Fruit fly (Drosophila melanogaster) whole organism, embryonic: ENCODE results near the gene sima.

Experiments
- B-H1 ChIP-seq: fragments of 200-800 bp; sonication (Bioruptor generic); IDR thresholded peaks from 3 replicates; pipeline ENCODE4 v1.3.6; 2022; ENCODE audit warnings: missing biosample characterization, missing genetic modification characterization
- Bteb2 ChIP-seq: fragments of 200-800 bp; sonication (Bioruptor generic); optimal IDR thresholded peaks from 2 replicates; lab custom pipeline; 2016; ENCODE audit warnings: missing biosample characterization, missing genetic modification characterization
- CG1024 ChIP-seq: fragments of 200-800 bp; sonication (Bioruptor generic); IDR thresholded peaks from 2 replicates; pipeline ENCODE4 v1.3.6; 2022; ENCODE audit warnings: missing biosample characterization, missing genetic modification characterization
- CG10366 ChIP-seq: fragments of 200-800 bp; sonication (Bioruptor generic); IDR thresholded peaks from 2 replicates; pipeline ENCODE4 v1.3.6; 2022; ENCODE audit warnings: missing biosample characterization, missing genetic modification characterization
- CG10543 ChIP-seq: fragments of 200-800 bp; sonication (Bioruptor generic); optimal IDR thresholded peaks from 3 replicates; lab custom pipeline; 2017; ENCODE audit warnings: missing biosample characterization, mild to moderate bottlenecking, missing genetic modification characterization, moderate library complexity
- CG10979 ChIP-seq: fragments of 200-800 bp; sonication (Bioruptor generic); optimal IDR thresholded peaks from 2 replicates; lab custom pipeline; 2018; ENCODE audit warnings: missing biosample characterization, mild to moderate bottlenecking, missing genetic modification characterization, moderate library complexity
- CG12942 ChIP-seq: fragments of 200-800 bp; sonication (Bioruptor generic); optimal IDR thresholded peaks from 3 replicates; lab custom pipeline; 2016; ENCODE audit warnings: missing biosample characterization, missing genetic modification characterization
- CG17385 ChIP-seq: fragments of 200-800 bp; sonication (Bioruptor generic); optimal IDR thresholded peaks from 3 replicates; lab custom pipeline; 2018; ENCODE audit warnings: missing biosample characterization, mild to moderate bottlenecking, missing genetic modification characterization
- CG17829 ChIP-seq: fragments of 200-800 bp; optimal IDR thresholded peaks from 2 replicates; lab custom pipeline; 2019; ENCODE audit warnings: missing biosample characterization, mild to moderate bottlenecking, missing genetic modification characterization, moderate library complexity
- CG18619 ChIP-seq: fragments of 200-800 bp; sonication (Bioruptor generic); optimal IDR thresholded peaks from 3 replicates; lab custom pipeline; 2017; ENCODE audit warnings: missing biosample characterization, mild to moderate bottlenecking, missing genetic modification characterization
- CG18764 ChIP-seq: fragments of 200-800 bp; sonication (Bioruptor generic); optimal IDR thresholded peaks from 3 replicates; lab custom pipeline; 2016; ENCODE audit warnings: missing biosample characterization, missing genetic modification characterization
- CG2129 ChIP-seq: fragments of 200-800 bp; sonication (Bioruptor generic); IDR thresholded peaks from 2 replicates; pipeline ENCODE4 v1.3.6; 2022; ENCODE audit warnings: missing biosample characterization, missing genetic modification characterization; ENCODE audit not compliant: partially characterized antibody
- CG30403 ChIP-seq: fragments of 200-800 bp; sonication (Bioruptor generic); optimal IDR thresholded peaks from 3 replicates; lab custom pipeline; 2016; ENCODE audit warnings: missing biosample characterization, missing genetic modification characterization
- CG32532 ChIP-seq: fragments of 200-800 bp; sonication (Bioruptor generic); IDR thresholded peaks from 2 replicates; pipeline ENCODE4 v1.3.6; 2022; ENCODE audit warnings: missing biosample characterization, missing genetic modification characterization
- CG4360 ChIP-seq: fragments of 200-800 bp; sonication (Bioruptor generic); IDR thresholded peaks from 2 replicates; pipeline ENCODE4 v1.3.6; 2022; ENCODE audit warnings: missing biosample characterization, missing genetic modification characterization
- CG4820 ChIP-seq: fragments of 200-800 bp; sonication (Bioruptor generic); optimal IDR thresholded peaks from 3 replicates; lab custom pipeline; 2016; ENCODE audit warnings: missing biosample characterization, missing genetic modification characterization
- CG6254 ChIP-seq: fragments of 200-800 bp; sonication (Bioruptor generic); optimal IDR thresholded peaks from 3 replicates; lab custom pipeline; 2017; ENCODE audit warnings: mild to moderate bottlenecking, missing biosample characterization, missing genetic modification reagents, missing genetic modification characterization
- CG6683 ChIP-seq: fragments of 200-800 bp; sonication (Bioruptor generic); optimal IDR thresholded peaks from 2 replicates; lab custom pipeline; 2017; ENCODE audit warnings: missing biosample characterization, mild to moderate bottlenecking, missing genetic modification characterization, missing genetic modification reagents
- CG7987 ChIP-seq: fragments of 200-800 bp; sonication (Bioruptor generic); optimal IDR thresholded peaks from 2 replicates; lab custom pipeline; 2018; ENCODE audit warnings: missing biosample characterization, mild to moderate bottlenecking, missing genetic modification characterization, moderate library complexity
- CG9609 ChIP-seq: fragments of 200-800 bp; sonication (Bioruptor generic); optimal IDR thresholded peaks from 3 replicates; lab custom pipeline; 2016; ENCODE audit warnings: missing biosample characterization, missing genetic modification characterization
- CG9727 ChIP-seq: fragments of 200-800 bp; sonication (Bioruptor generic); optimal IDR thresholded peaks from 3 replicates; lab custom pipeline; 2017; ENCODE audit warnings: missing biosample characterization, mild to moderate bottlenecking, missing genetic modification characterization
- Camta ChIP-seq: fragments of 200-800 bp; sonication (Bioruptor generic); optimal IDR thresholded peaks from 2 replicates; lab custom pipeline; 2016; ENCODE audit warnings: missing biosample characterization, missing genetic modification characterization
- H15 ChIP-seq: fragments of 200-800 bp; sonication (Bioruptor generic); IDR thresholded peaks from 3 replicates; pipeline ENCODE4 v1.3.6; 2022; ENCODE audit warnings: missing biosample characterization, missing genetic modification characterization
- HmgZ ChIP-seq: fragments of 200-800 bp; sonication (Bioruptor generic); optimal IDR thresholded peaks from 2 replicates; lab custom pipeline; 2018; ENCODE audit warnings: missing biosample characterization, mild to moderate bottlenecking, missing genetic modification characterization
- Hr39 ChIP-seq: fragments of >200 bp; optimal IDR thresholded peaks from 2 replicates; lab custom pipeline; 2017
- Kr ChIP-seq: fragments of 200-800 bp; sonication (Bioruptor generic); optimal IDR thresholded peaks from 2 replicates; lab custom pipeline; 2017; ENCODE audit warnings: missing biosample characterization, mild to moderate bottlenecking, missing genetic modification characterization
- Lim3 ChIP-seq: fragments of 200-800 bp; sonication (Bioruptor generic); IDR thresholded peaks from 2 replicates; pipeline ENCODE4 v1.3.6; 2022; ENCODE audit warnings: missing biosample characterization, missing genetic modification characterization
- NC2β ChIP-seq: fragments of 200-800 bp; sonication (Bioruptor generic); optimal IDR thresholded peaks from 2 replicates; lab custom pipeline; 2016; ENCODE audit warnings: missing biosample characterization, missing genetic modification characterization
- Rfx ChIP-seq: fragments of 200-800 bp; sonication (Bioruptor generic); IDR thresholded peaks from 2 replicates; pipeline ENCODE4 v1.3.6; 2022; ENCODE audit warnings: missing biosample characterization, missing genetic modification characterization
- Sox100B ChIP-seq: fragments of 200-800 bp; sonication (Bioruptor generic); optimal IDR thresholded peaks from 3 replicates; lab custom pipeline; 2018; ENCODE audit warnings: missing biosample characterization, mild to moderate bottlenecking, missing genetic modification characterization
- ash1 ChIP-seq: fragments of 200-800 bp; sonication (Bioruptor generic); optimal IDR thresholded peaks from 2 replicates; lab custom pipeline; 2018; ENCODE audit warnings: missing biosample characterization, mild to moderate bottlenecking, missing genetic modification characterization
- bab2 ChIP-seq: fragments of 200-800 bp; sonication (Bioruptor generic); optimal IDR thresholded peaks from 2 replicates; lab custom pipeline; 2016; ENCODE audit warnings: missing biosample characterization, missing genetic modification characterization
- bsh ChIP-seq, 2 experiments: fragments of 200-800 bp; sonication (Bioruptor generic); optimal IDR thresholded peaks; 2 replicates each; lab custom pipeline; 2017 to 2018; ENCODE audit warnings: mild to moderate bottlenecking in 2 of 2, missing biosample characterization in 2 of 2, missing genetic modification characterization in 2 of 2, moderate library complexity in 1 of 2
- btn ChIP-seq: fragments of 200-800 bp; sonication (Bioruptor generic); optimal IDR thresholded peaks from 2 replicates; lab custom pipeline; 2016; ENCODE audit warnings: missing biosample characterization, missing genetic modification characterization
- chn ChIP-seq: fragments of 200-800 bp; sonication (Bioruptor generic); optimal IDR thresholded peaks from 2 replicates; lab custom pipeline; 2016; ENCODE audit warnings: missing biosample characterization, missing genetic modification characterization
- cwo ChIP-seq: fragments of 200-800 bp; sonication (Bioruptor generic); optimal IDR thresholded peaks from 3 replicates; lab custom pipeline; 2017; ENCODE audit warnings: missing biosample characterization, missing genetic modification characterization, mild to moderate bottlenecking, moderate library complexity, missing genetic modification reagents
- dmrt99B ChIP-seq: fragments of 200-800 bp; sonication (Bioruptor generic); optimal IDR thresholded peaks from 2 replicates; lab custom pipeline; 2018; ENCODE audit warnings: missing biosample characterization, mild to moderate bottlenecking, missing genetic modification characterization, moderate library complexity
- esg ChIP-seq: fragments of 200-800 bp; sonication (Bioruptor generic); conservative IDR thresholded peaks from 2 replicates; pipeline ENCODE4 v1.3.6; 2022; ENCODE audit warnings: missing biosample characterization, missing genetic modification characterization
- gsb ChIP-seq: fragments of 200-800 bp; sonication (Bioruptor generic); IDR thresholded peaks from 2 replicates; pipeline ENCODE4 v1.3.6; 2022; ENCODE audit warnings: missing biosample characterization, missing genetic modification characterization
- gsb-n ChIP-seq: fragments of 200-800 bp; sonication (Bioruptor generic); optimal IDR thresholded peaks from 3 replicates; lab custom pipeline; 2018; ENCODE audit warnings: missing biosample characterization, mild to moderate bottlenecking, missing genetic modification characterization
- hb ChIP-seq: fragments of 200-800 bp; sonication (Bioruptor generic); IDR thresholded peaks from 3 replicates; pipeline ENCODE4 v1.3.6; 2022; ENCODE audit warnings: missing biosample characterization, missing genetic modification characterization; ENCODE audit not compliant: partially characterized antibody
- knrl ChIP-seq: fragments of 200-800 bp; sonication (Bioruptor generic); IDR thresholded peaks from 3 replicates; pipeline ENCODE4 v1.3.6; 2022; ENCODE audit warnings: missing biosample characterization, missing genetic modification characterization; ENCODE audit not compliant: partially characterized antibody
- pan ChIP-seq, 4 experiments: fragments of >200 bp in 3 of 4; fragments of 200-800 bp in 1 of 4; sonication (Bioruptor generic) in 1 of 4; optimal IDR thresholded peaks in 3 of 4; IDR thresholded peaks in 1 of 4; 2 replicates each; pipeline versions ENCODE4 v1.3.6 to Lab custom; 2017 to 2022; ENCODE audit warnings: missing biosample characterization in 2 of 4, missing genetic modification characterization in 2 of 4, mixed read lengths in 1 of 4
- phol ChIP-seq: fragments of 200-800 bp; sonication (Bioruptor generic); optimal IDR thresholded peaks from 3 replicates; lab custom pipeline; 2018; ENCODE audit warnings: missing biosample characterization, mild to moderate bottlenecking, missing genetic modification characterization, moderate library complexity
- sens-2 ChIP-seq: fragments of 200-800 bp; sonication (Bioruptor generic); IDR thresholded peaks from 2 replicates; pipeline ENCODE4 v1.3.6; 2022; ENCODE audit warnings: missing biosample characterization, missing genetic modification characterization
- shn ChIP-seq: fragments of 200-800 bp; sonication (Bioruptor generic); optimal IDR thresholded peaks from 3 replicates; lab custom pipeline; 2016; ENCODE audit warnings: missing biosample characterization, missing genetic modification characterization
- sim ChIP-seq: fragments of 200-800 bp; sonication (Bioruptor generic); IDR thresholded peaks from 2 replicates; pipeline ENCODE4 v1.3.6; 2022; ENCODE audit warnings: missing biosample characterization, missing genetic modification characterization
- slou ChIP-seq: fragments of 200-800 bp; sonication (Bioruptor generic); optimal IDR thresholded peaks from 3 replicates; lab custom pipeline; 2016; ENCODE audit warnings: missing biosample characterization, missing genetic modification characterization
- tap ChIP-seq: fragments of 200-800 bp; optimal IDR thresholded peaks from 3 replicates; lab custom pipeline; 2019; ENCODE audit warnings: missing biosample characterization, mild to moderate bottlenecking, missing genetic modification characterization, moderate library complexity
- tna ChIP-seq: fragments of 200-800 bp; sonication (Bioruptor generic); IDR thresholded peaks from 2 replicates; pipeline ENCODE4 v1.3.6; 2022; ENCODE audit warnings: missing biosample characterization, missing genetic modification characterization; ENCODE audit not compliant: partially characterized antibody
- trh ChIP-seq: fragments of 200-800 bp; sonication (Bioruptor generic); optimal IDR thresholded peaks from 2 replicates; lab custom pipeline; 2016; ENCODE audit warnings: missing biosample characterization, missing genetic modification characterization

The sima gene

DNA sequence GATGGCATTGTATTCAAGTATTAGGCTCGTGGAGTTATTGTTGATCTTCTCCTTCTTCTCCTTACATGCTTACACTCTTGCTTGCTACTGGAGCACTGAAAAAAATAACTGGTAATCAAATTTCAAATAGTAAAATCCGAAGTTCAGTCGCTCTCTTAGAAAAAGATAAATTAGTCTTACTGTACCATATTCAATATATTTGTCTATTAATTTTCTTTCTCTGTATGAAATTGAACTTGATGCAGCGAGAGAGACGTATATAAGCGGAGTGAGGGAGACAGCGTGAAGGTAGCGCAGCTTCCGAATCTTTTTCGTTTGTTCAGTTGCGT is 3.0 kb downstream of the sima start (continued):
- peak; percentile 72; the same call in 1 of the 2 replicates for TF ChIP-seq sim (GFP tag; lab: Robert Waterston, UW)
- TF ChIP-seq Rfx (GFP tag; lab: Robert Waterston, UW) = peak; percentile 83
- peak; percentile 77 for TF ChIP-seq btn (GFP tag; lab: Kevin White, UChicago)
- peak; percentile 17 for TF ChIP-seq Bteb2 (GFP tag; lab: Kevin White, UChicago)
- peak; percentile 95 for TF ChIP-seq dmrt99B (tag; lab: Kevin White, UChicago)
- TF ChIP-seq Hr39 (lab: Kevin White, UChicago) = no peak
- TF ChIP-seq tap (tag; lab: Kevin White, UChicago) = peak; percentile 96
- peak; percentile 89 for TF ChIP-seq CG17829 (tag; lab: Kevin White, UChicago)
- peak; percentile 26 for TF ChIP-seq trh (GFP tag; lab: Kevin White, UChicago)
- no peak for TF ChIP-seq knrl (GFP tag; lab: Robert Waterston, UW)
- peak; percentile 44 for TF ChIP-seq CG12942 (GFP tag; lab: Kevin White, UChicago)
- no peak for TF ChIP-seq CG2129
- TF ChIP-seq ash1 (GFP tag; lab: Kevin White, UChicago) = no peak
- TF ChIP-seq B-H1 (GFP tag; lab: Robert Waterston, UW) = peak; percentile 92
- peak; percentile 63 for TF ChIP-seq slou
- TF ChIP-seq pan (optimal IDR thresholded peaks at IDR 0.05; lab: Kevin White, UChicago) = no peak
- peak in 1 of 2 experiments; percentile 95 for TF ChIP-seq pan (GFP tag; optimal IDR thresholded peaks at IDR 0.05 in 1 of 2, IDR thresholded peaks at IDR 0.05 in 1 of 2)
- peak; percentile 68 for TF ChIP-seq CG9609 (GFP tag; lab: Kevin White, UChicago)
- TF ChIP-seq Lim3 (GFP tag; lab: Robert Waterston, UW) = peak; percentile 74
- no peak for TF ChIP-seq Kr (GFP tag; lab: Kevin White, UChicago)
- TF ChIP-seq CG10366 (GFP tag; lab: Robert Waterston, UW) = peak; percentile 95
- peak; percentile 67 for TF ChIP-seq gsb (GFP tag; lab: Robert Waterston, UW)
- TF ChIP-seq CG6683 (GFP tag; lab: Kevin White, UChicago) = peak; percentile 71
- TF ChIP-seq bsh (GFP tag; optimal IDR thresholded peaks at IDR 0.05; lab: Kevin White, UChicago) = peak; percentile 34 to 85
- no peak for TF ChIP-seq tna (GFP tag; lab: Robert Waterston, UW)
- peak; percentile 87 for TF ChIP-seq bab2 (GFP tag; lab: Kevin White, UChicago)
- peak; percentile 92 for TF ChIP-seq esg
- TF ChIP-seq CG10543 (GFP tag; lab: Kevin White, UChicago) = peak; percentile 59
- TF ChIP-seq CG17385 = peak; percentile 70
- TF ChIP-seq phol (tag; lab: Kevin White, UChicago) = peak; percentile 92
- peak; percentile 86 for TF ChIP-seq CG6254 (GFP tag; lab: Kevin White, UChicago)
- TF ChIP-seq CG18764 = peak; percentile 79
- peak; percentile 93 for TF ChIP-seq CG1024 (GFP tag; lab: Robert Waterston, UW)
- peak; percentile 36 for TF ChIP-seq HmgZ (tag; lab: Kevin White, UChicago)
- peak; percentile 6; the same call in 1 of the 2 replicates for TF ChIP-seq CG4360 (GFP tag; lab: Robert Waterston, UW)
- TF ChIP-seq NC2β (GFP tag; lab: Kevin White, UChicago) = peak; percentile 50
- peak; percentile 83 for TF ChIP-seq CG9727 (GFP tag; lab: Kevin White, UChicago)
- peak; percentile 94 for TF ChIP-seq CG10979 (tag; lab: Kevin White, UChicago)
- TF ChIP-seq cwo (GFP tag; lab: Kevin White, UChicago) = peak; percentile 78
- TF ChIP-seq gsb-n = peak; percentile 92
- peak; percentile 87 for TF ChIP-seq CG30403 (GFP tag; lab: Kevin White, UChicago)
- TF ChIP-seq CG7987 (GFP tag; lab: Kevin White, UChicago) = peak; percentile 80
- peak; percentile 27 for TF ChIP-seq CG18619 (GFP tag; lab: Kevin White, UChicago)
- TF ChIP-seq Sox100B = peak; percentile 91
- TF ChIP-seq CG32532 (GFP tag; lab: Robert Waterston, UW) = peak; percentile 79
- peak; percentile 71 for TF ChIP-seq chn
- TF ChIP-seq hb (GFP tag; lab: Robert Waterston, UW) = no peak
- TF ChIP-seq H15 = peak; percentile 89
- TF ChIP-seq sens-2 (GFP tag; lab: Robert Waterston, UW) = peak; percentile 89
- peak; percentile 90 for TF ChIP-seq CG4820 (GFP tag; lab: Kevin White, UChicago)
- TF ChIP-seq Camta (GFP tag; lab: Kevin White, UChicago) = peak; percentile 90
- TF ChIP-seq shn = peak; percentile 42
